Fruit fly (Drosophila melanogaster): ENCODE data around the gene RpL8.

DNA sequence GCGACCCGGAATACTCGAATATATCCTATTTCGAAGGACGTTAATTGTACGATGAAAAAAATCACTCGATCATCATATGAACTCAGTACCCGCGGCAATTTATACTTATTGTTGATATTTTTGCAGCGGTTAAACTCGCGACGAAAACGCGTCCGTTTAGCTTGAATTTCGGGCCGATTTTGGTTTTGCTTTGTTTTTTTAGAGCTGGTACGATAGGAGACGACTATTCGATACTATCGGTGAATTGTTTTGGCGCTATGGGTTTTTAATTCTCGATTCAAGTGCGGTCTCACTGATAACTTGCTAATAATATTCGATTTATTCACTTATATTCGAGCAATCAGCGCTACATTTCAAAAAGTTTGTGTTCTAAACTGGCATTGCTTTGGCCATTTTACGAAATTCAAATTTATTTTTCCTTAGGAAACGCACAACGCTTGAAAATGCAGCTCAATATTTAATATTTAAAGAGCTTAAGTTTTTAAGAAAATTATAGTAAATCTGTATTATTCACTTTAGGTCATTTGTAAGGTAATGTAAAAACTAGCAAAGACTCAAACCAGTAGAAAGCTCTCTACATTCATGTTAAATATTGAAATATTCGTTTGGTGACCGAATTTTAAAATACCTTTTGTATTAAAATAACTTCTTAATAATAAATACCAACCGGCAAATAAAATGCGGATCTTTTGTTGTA is 33.0 kb upstream of the RpL8 start, which contains the start of gene Spn:
- TF ChIP-seq psq (optimal IDR thresholded peaks at IDR 0.05) (peak; percentile 74), h (optimal IDR thresholded peaks at IDR 0.05) (no peak)
